Comparison of ENCODE assay signal across 3 fruit fly cellular contexts in genomic region chrX:12496930-12497329, dm6.
TF ChIP-seq lines count a peak whose summit lies in the region.

mdu (plus strand) TSS chrX:12497188.

TF ChIP-seq in whole organism, adult, 20 proteins besides CTCF, POLR2A, EP300 and RAD21 (continued from another document):
- TF ChIP-seq Crg-1 (GFP tag; optimal IDR thresholded peaks at IDR 0.05; lab: Kevin White, UChicago): no peak

TF ChIP-seq in whole organism, embryonic, 481 proteins besides CTCF, POLR2A, EP300 and RAD21 (continued from another document and continues in another):
- TF ChIP-seq BtbVII (GFP tag; optimal IDR thresholded peaks at IDR 0.05; lab: Kevin White, UChicago) (no peak), CG6813 (GFP tag; optimal IDR thresholded peaks at IDR 0.05; lab: Kevin White, UChicago) (no peak), sob (GFP tag; IDR thresholded peaks at IDR 0.05; lab: Robert Waterston, UW) (no peak), CG4424 (GFP tag; optimal IDR thresholded peaks at IDR 0.05; lab: Kevin White, UChicago) (peak; percentile 8), CG34422 (GFP tag; IDR thresholded peaks at IDR 0.05; lab: Robert Waterston, UW) (no peak), CG4820 (GFP tag; optimal IDR thresholded peaks at IDR 0.05; lab: Kevin White, UChicago) (no peak), grau (tag; optimal IDR thresholded peaks at IDR 0.05; lab: Kevin White, UChicago) (peak; percentile 48), CG18599 (GFP tag; optimal IDR thresholded peaks at IDR 0.05; lab: Kevin White, UChicago) (peak; percentile 25), insv (GFP tag; optimal IDR thresholded peaks at IDR 0.05; lab: Kevin White, UChicago) (no peak), Sry-δ (GFP tag; optimal IDR thresholded peaks at IDR 0.05; lab: Kevin White, UChicago) (peak; percentile 30), Hsf (GFP tag; optimal IDR thresholded peaks at IDR 0.05; lab: Kevin White, UChicago) (no peak), cad (GFP tag; optimal IDR thresholded peaks at IDR 0.05; lab: Kevin White, UChicago) (no peak), ash1 (GFP tag; optimal IDR thresholded peaks at IDR 0.05; lab: Kevin White, UChicago) (no peak), jing (GFP tag; optimal IDR thresholded peaks at IDR 0.05; lab: Kevin White, UChicago) (no peak), CG12104 (GFP tag; optimal IDR thresholded peaks at IDR 0.05; lab: Kevin White, UChicago) (no peak), CG8290 (GFP tag; optimal IDR thresholded peaks at IDR 0.05; lab: Kevin White, UChicago) (no peak), CG8290 (tag; optimal IDR thresholded peaks at IDR 0.05; lab: Kevin White, UChicago) (peak in 1 of 2 experiments; percentile 39), CG7372 (GFP tag; IDR thresholded peaks at IDR 0.05; lab: Robert Waterston, UW) (no peak), ssp (GFP tag; IDR thresholded peaks at IDR 0.05; lab: Robert Waterston, UW) (0 out of 2 replicates have a peak, but pooled peaks have one; percentile 30), nerfin-2 (GFP tag; IDR thresholded peaks at IDR 0.05; lab: Robert Waterston, UW; ENCODE audit: partially characterized antibody) (0 out of 2 replicates have a peak, but pooled peaks have one; percentile 20), CG13424 (tag; optimal IDR thresholded peaks at IDR 0.05; lab: Kevin White, UChicago) (peak; percentile 40), Dbx (GFP tag; IDR thresholded peaks at IDR 0.05; lab: Robert Waterston, UW) (0 out of 3 replicates have a peak, but pooled peaks have one; percentile 32), PHDP (tag; optimal IDR thresholded peaks at IDR 0.05; lab: Kevin White, UChicago) (no peak), bcd (GFP tag; optimal IDR thresholded peaks at IDR 0.05; lab: Kevin White, UChicago) (peak; percentile 34), tin (GFP tag; optimal IDR thresholded peaks at IDR 0.05; lab: Kevin White, UChicago) (no peak), pzg (GFP tag; optimal IDR thresholded peaks at IDR 0.05; lab: Kevin White, UChicago) (peak; percentile 29), Hand (GFP tag; optimal IDR thresholded peaks at IDR 0.05; lab: Kevin White, UChicago) (no peak), CG15073 (GFP tag; optimal IDR thresholded peaks at IDR 0.05; lab: Kevin White, UChicago) (no peak), CG7556 (GFP tag; optimal IDR thresholded peaks at IDR 0.05; lab: Kevin White, UChicago) (peak; percentile 31), bowl (GFP tag; IDR thresholded peaks at IDR 0.05; lab: Robert Waterston, UW) (no peak), CG11398 (GFP tag; optimal IDR thresholded peaks at IDR 0.05; lab: Kevin White, UChicago) (no peak), Sry-β (GFP tag; optimal IDR thresholded peaks at IDR 0.05; lab: Kevin White, UChicago) (peak; percentile 87), Hr3 (GFP tag; optimal IDR thresholded peaks at IDR 0.05; lab: Kevin White, UChicago) (no peak), CG17361 (GFP tag; IDR thresholded peaks at IDR 0.05; lab: Robert Waterston, UW) (peak; percentile 71), Hr39 (optimal IDR thresholded peaks at IDR 0.05; lab: Kevin White, UChicago) (no peak), Tbp (GFP tag; optimal IDR thresholded peaks at IDR 0.05; lab: Kevin White, UChicago) (no peak), ham (GFP tag; IDR thresholded peaks at IDR 0.05; lab: Robert Waterston, UW) (no peak), CG6791 (GFP tag; IDR thresholded peaks at IDR 0.05; lab: Robert Waterston, UW; ENCODE audit: partially characterized antibody) (peak; percentile 65; the same call in 2 of the 3 replicates), CG4854 (GFP tag; optimal IDR thresholded peaks at IDR 0.05; lab: Kevin White, UChicago) (no peak), Dll (GFP tag; IDR thresholded peaks at IDR 0.05; lab: Robert Waterston, UW; ENCODE audit: partially characterized antibody) (0 out of 4 replicates have a peak, but pooled peaks have one; percentile 39), CG3407 (GFP tag; optimal IDR thresholded peaks at IDR 0.05; lab: Kevin White, UChicago) (no peak), CG15011 (GFP tag; optimal IDR thresholded peaks at IDR 0.05; lab: Kevin White, UChicago) (no peak), CG15514 (GFP tag; optimal IDR thresholded peaks at IDR 0.05; lab: Kevin White, UChicago) (peak; percentile 25), peb (GFP tag; IDR thresholded peaks at IDR 0.05; lab: Robert Waterston, UW) (no peak), CG12391 (tag; optimal IDR thresholded peaks at IDR 0.05; lab: Kevin White, UChicago) (peak; percentile 49), Xbp1 (GFP tag; optimal IDR thresholded peaks at IDR 0.05; lab: Kevin White, UChicago) (peak; percentile 39), CG30403 (GFP tag; optimal IDR thresholded peaks at IDR 0.05; lab: Kevin White, UChicago) (peak; percentile 59), CG9727 (GFP tag; optimal IDR thresholded peaks at IDR 0.05; lab: Kevin White, UChicago) (no peak), CG16815 (GFP tag; optimal IDR thresholded peaks at IDR 0.05; lab: Kevin White, UChicago) (peak; percentile 3), CG8765 (GFP tag; IDR thresholded peaks at IDR 0.05; lab: Robert Waterston, UW) (no peak), Dref (GFP tag; IDR thresholded peaks at IDR 0.05; lab: Robert Waterston, UW) (peak; percentile 73), Sin3A (optimal IDR thresholded peaks at IDR 0.05; lab: Kevin White, UChicago) (peak; percentile 16), Hey (tag; optimal IDR thresholded peaks at IDR 0.05; lab: Kevin White, UChicago) (no peak), CG12236 (GFP tag; optimal IDR thresholded peaks at IDR 0.05; lab: Kevin White, UChicago) (no peak), CG9932 (GFP tag; IDR thresholded peaks at IDR 0.05; lab: Robert Waterston, UW) (peak; percentile 59), sens (GFP tag; lab: Kevin White, UChicago) (peak; percentile 50), CG17802 (tag; optimal IDR thresholded peaks at IDR 0.05; lab: Kevin White, UChicago) (no peak), H2.0 (GFP tag; IDR thresholded peaks at IDR 0.05; lab: Robert Waterston, UW) (no peak), pum (GFP tag; optimal IDR thresholded peaks at IDR 0.05; lab: Kevin White, UChicago) (no peak), CHES-1-like (GFP tag; optimal IDR thresholded peaks at IDR 0.05; lab: Kevin White, UChicago) (no peak), CG12155 (GFP tag; optimal IDR thresholded peaks at IDR 0.05; lab: Kevin White, UChicago) (no peak), repo (GFP tag; optimal IDR thresholded peaks at IDR 0.05; lab: Kevin White, UChicago) (no peak), CG13123 (GFP tag; optimal IDR thresholded peaks at IDR 0.05; lab: Kevin White, UChicago) (no peak), schlank (tag; optimal IDR thresholded peaks at IDR 0.05; lab: Kevin White, UChicago) (no peak), sna (GFP tag; IDR thresholded peaks at IDR 0.05; lab: Robert Waterston, UW; ENCODE audit: partially characterized antibody) (peak; percentile 26; the same call in 1 of the 2 replicates), CG2116 (GFP tag; optimal IDR thresholded peaks at IDR 0.05; lab: Kevin White, UChicago) (peak; percentile 60)

TF ChIP-seq in whole organism, prepupa, 60 proteins besides CTCF, POLR2A, EP300 and RAD21 (continued from another document):
- TF ChIP-seq CG31627 (GFP tag; optimal IDR thresholded peaks at IDR 0.05; lab: Kevin White, UChicago) (peak; percentile 42), svp (GFP tag; lab: Kevin White, UChicago) (no peak)
